Worm (Caenorhabditis elegans): Measurements from ENCODE around the gene cpg-20.

cpg-20 gene

DNA sequence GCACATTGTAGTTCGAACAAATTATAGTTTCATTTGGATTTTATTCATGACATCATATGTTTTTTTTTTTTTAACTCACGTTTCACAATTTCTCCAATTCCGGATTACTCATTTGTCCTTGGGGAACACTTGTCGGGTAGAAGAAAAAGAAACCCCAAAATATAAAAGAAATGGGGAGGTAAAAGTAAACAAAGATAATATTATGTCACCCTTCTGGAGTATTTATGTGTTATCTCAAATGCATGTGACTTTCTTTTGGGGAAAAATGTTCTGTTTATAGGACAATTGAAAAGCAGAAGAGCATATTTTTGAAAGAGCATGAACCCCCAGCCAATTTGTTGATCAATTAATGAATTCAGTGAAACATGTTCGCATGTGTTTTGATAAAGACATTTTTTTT, 24.1 kb downstream of the cpg-20 start:
- TF ChIP-seq xbp-1 (tag; optimal IDR thresholded peaks at IDR 0.05) (no peak), lin-35 (GFP tag; optimal IDR thresholded peaks at IDR 0.05) (peak in 1 of 2 experiments; percentile 11), aly-2 (tag; optimal IDR thresholded peaks at IDR 0.05) (no peak), C16A3.4 (tag; optimal IDR thresholded peaks at IDR 0.05) (no peak), elt-2 (tag; optimal IDR thresholded peaks at IDR 0.05) (peak; percentile 36)

DNA sequence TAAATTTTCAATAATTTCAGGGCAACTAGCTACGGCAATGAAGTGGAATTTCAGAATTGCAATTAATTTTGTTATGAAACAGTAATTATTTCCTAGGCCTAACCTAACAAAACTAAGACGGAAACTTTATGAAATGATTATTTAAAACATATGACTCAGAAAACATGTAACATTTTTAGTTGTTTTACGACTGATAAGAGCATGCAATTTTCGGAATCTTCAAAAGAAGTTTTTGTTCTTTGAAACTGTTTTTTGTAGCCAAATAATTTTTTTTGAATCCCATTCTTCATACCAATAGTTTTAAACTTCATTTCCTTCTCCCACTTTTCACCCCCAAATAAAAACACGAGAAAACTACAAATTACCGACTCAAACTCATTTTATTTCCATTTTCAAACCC, 27.0 kb downstream of the cpg-20 start:
- TF ChIP-seq sptf-1 (tag; optimal IDR thresholded peaks at IDR 0.05) (no peak), dsc-1 (tag; optimal IDR thresholded peaks at IDR 0.05) (no peak), mab-9 (GFP tag; IDR thresholded peaks at IDR 0.05) (no peak), nhr-71 (tag; optimal IDR thresholded peaks at IDR 0.05) (no peak), nhr-12 (tag; optimal IDR thresholded peaks at IDR 0.05) (no peak), ceh-88 (GFP tag; IDR thresholded peaks at IDR 0.05) (no peak), ets-5 (GFP tag; IDR thresholded peaks at IDR 0.05) (no peak), egl-13 (tag; optimal IDR thresholded peaks at IDR 0.05) (no peak), nhr-76 (tag; optimal IDR thresholded peaks at IDR 0.05) (no peak), mep-1 (tag; optimal IDR thresholded peaks at IDR 0.05) (no peak), alr-1 (tag; optimal IDR thresholded peaks at IDR 0.05; ENCODE audit: borderline replicate concordance) (no peak), jun-1 (tag; optimal IDR thresholded peaks at IDR 0.05) (no peak)

DNA sequence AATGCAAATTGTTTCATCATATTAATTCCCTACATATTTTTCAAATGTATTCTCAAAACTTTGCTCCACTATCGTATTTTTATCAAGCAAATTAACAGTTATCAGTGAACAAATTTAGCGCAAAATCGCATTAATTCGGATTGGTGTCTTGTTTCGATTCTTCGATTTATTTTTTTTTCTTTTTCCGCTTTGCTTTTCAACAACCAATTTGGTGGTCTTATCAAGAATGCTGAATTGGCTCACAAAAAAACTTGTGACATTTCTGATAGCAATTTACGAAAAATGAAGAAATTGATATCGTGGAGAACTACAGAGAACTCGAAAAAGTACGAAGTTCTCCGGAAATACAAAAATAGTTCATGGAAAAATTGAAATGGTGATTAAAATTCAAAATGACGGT, 27.6 kb downstream of the cpg-20 start:
- TF ChIP-seq lin-14 (GFP tag; optimal IDR thresholded peaks at IDR 0.05), result peak; percentile 41
- peak; percentile 45 for TF ChIP-seq pqm-1 (tag; optimal IDR thresholded peaks at IDR 0.05)
- peak in 1 of 2 experiments; percentile 24 for TF ChIP-seq lin-35 (GFP tag; optimal IDR thresholded peaks at IDR 0.05)
- TF ChIP-seq C16A3.4 (tag; optimal IDR thresholded peaks at IDR 0.05), result no peak
- no peak for TF ChIP-seq unc-86 (tag; optimal IDR thresholded peaks at IDR 0.05)
- TF ChIP-seq xbp-1 (tag; optimal IDR thresholded peaks at IDR 0.05), result no peak
- no peak for TF ChIP-seq egl-13 (tag; optimal IDR thresholded peaks at IDR 0.05)
- TF ChIP-seq dpl-1 (GFP tag; optimal IDR thresholded peaks at IDR 0.05), result no peak
- no peak for TF ChIP-seq mef-2 (tag; optimal IDR thresholded peaks at IDR 0.05)
- no peak for TF ChIP-seq nhr-77 (tag; optimal IDR thresholded peaks at IDR 0.05)
- no peak for TF ChIP-seq unc-98 (GFP tag; IDR thresholded peaks at IDR 0.05)
- no peak for TF ChIP-seq nhr-28 (tag; optimal IDR thresholded peaks at IDR 0.05)
- TF ChIP-seq nhr-90 (tag; optimal IDR thresholded peaks at IDR 0.05; ENCODE audit: poor library complexity), result peak; percentile 8
- TF ChIP-seq elt-2 (tag; optimal IDR thresholded peaks at IDR 0.05), result peak; percentile 89
- TF ChIP-seq jun-1 (tag; optimal IDR thresholded peaks at IDR 0.05), result peak; percentile 1

DNA sequence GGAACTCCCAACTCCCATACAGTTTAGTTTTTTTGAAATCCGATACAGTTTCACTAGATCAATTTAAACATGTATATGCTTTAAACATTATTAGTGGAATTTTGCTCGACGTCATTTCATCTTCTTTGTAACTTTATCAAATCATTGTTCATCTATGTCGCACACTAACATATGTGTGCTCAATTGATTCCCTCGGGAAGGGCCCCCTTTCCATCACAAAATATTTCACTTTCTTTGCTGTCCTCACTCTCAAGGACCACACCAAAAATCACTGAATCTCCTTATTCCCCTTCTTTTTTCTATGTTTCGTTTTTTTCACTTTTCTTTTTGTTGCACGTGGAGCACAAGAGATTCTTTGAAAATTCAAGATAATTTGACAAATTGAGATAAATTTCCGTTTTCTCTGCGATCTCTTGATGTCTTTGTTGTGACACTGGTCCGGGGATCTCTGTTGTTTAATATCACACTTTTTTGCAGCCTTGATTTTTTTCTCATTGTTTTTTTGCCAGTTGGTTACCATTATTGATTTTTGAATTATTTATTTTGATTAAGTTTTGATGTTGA, 28.8 kb downstream of the cpg-20 start:
- TF ChIP-seq ets-5 (GFP tag; IDR thresholded peaks at IDR 0.05), result no peak
- TF ChIP-seq elt-2 (tag; optimal IDR thresholded peaks at IDR 0.05), result no peak
- peak; percentile 22 for TF ChIP-seq nhr-71 (tag; optimal IDR thresholded peaks at IDR 0.05)
- TF ChIP-seq mab-9 (GFP tag; IDR thresholded peaks at IDR 0.05), result 0 out of 2 replicates have a peak, but pooled peaks have one; percentile 15
- TF ChIP-seq snpc-4 (tag; optimal IDR thresholded peaks at IDR 0.05), result no peak
- peak; percentile 73 for TF ChIP-seq dsc-1 (tag; optimal IDR thresholded peaks at IDR 0.05)
- no peak for TF ChIP-seq egl-13 (tag; optimal IDR thresholded peaks at IDR 0.05)
- no peak for TF ChIP-seq unc-130 (tag; optimal IDR thresholded peaks at IDR 0.05)
- peak; percentile 100 for TF ChIP-seq vab-15 (tag; optimal IDR thresholded peaks at IDR 0.05)
- TF ChIP-seq lsy-2 (tag; optimal IDR thresholded peaks at IDR 0.05), result peak in 1 of 2 experiments; percentile 0
- TF ChIP-seq efl-1 (optimal IDR thresholded peaks at IDR 0.05), result no peak
- TF ChIP-seq efl-1 (GFP tag; optimal IDR thresholded peaks at IDR 0.05 in 1 of 2), result peak in 1 of 2 experiments; percentile 57
- peak; percentile 73 for TF ChIP-seq lin-14 (GFP tag; optimal IDR thresholded peaks at IDR 0.05)
- TF ChIP-seq lin-39 (tag; optimal IDR thresholded peaks at IDR 0.05), result peak; percentile 82
- TF ChIP-seq fkh-10 (GFP tag; optimal IDR thresholded peaks at IDR 0.05), result peak; percentile 56
- TF ChIP-seq egl-27 (tag; optimal IDR thresholded peaks at IDR 0.05), result no peak
